Fruit fly (Drosophila melanogaster) whole organism, pupa: ENCODE results near the gene D12.

Source experiments
- CG10348 ChIP-seq: fragments of 200-800 bp; sonication (Bioruptor generic); IDR thresholded peaks from 2 replicates; pipeline ENCODE4 v1.3.6; 2022; ENCODE audit warnings: missing biosample characterization, missing genetic modification characterization
- CG12605 ChIP-seq: fragments of 200-800 bp; sonication (Bioruptor generic); IDR thresholded peaks from 2 replicates; pipeline ENCODE4 v1.3.6; 2022; ENCODE audit warnings: missing biosample characterization, missing genetic modification characterization
- CG13204 ChIP-seq: fragments of 200-800 bp; sonication (Bioruptor generic); optimal IDR thresholded peaks from 2 replicates; lab custom pipeline; 2018; ENCODE audit warnings: missing biosample characterization, mild to moderate bottlenecking, missing genetic modification characterization, moderate library complexity
- CG14655 ChIP-seq: fragments of 200-800 bp; sonication (Bioruptor generic); optimal IDR thresholded peaks from 3 replicates; lab custom pipeline; 2017; ENCODE audit warnings: mild to moderate bottlenecking, missing biosample characterization, missing genetic modification reagents, missing genetic modification characterization
- CG15710 ChIP-seq: fragments of 200-800 bp; sonication (Bioruptor generic); optimal IDR thresholded peaks from 2 replicates; lab custom pipeline; 2018; ENCODE audit warnings: missing biosample characterization, mild to moderate bottlenecking, missing genetic modification characterization, moderate library complexity
- CG17806 ChIP-seq: fragments of 200-800 bp; sonication (Bioruptor generic); optimal IDR thresholded peaks from 2 replicates; lab custom pipeline; 2018; ENCODE audit warnings: missing biosample characterization, mild to moderate bottlenecking, missing genetic modification characterization, moderate library complexity
- CG32121 ChIP-seq: fragments of 200-800 bp; sonication (Bioruptor generic); IDR thresholded peaks from 2 replicates; pipeline ENCODE4 v1.3.6; 2022; ENCODE audit warnings: missing biosample characterization, missing genetic modification characterization
- CG34367 ChIP-seq: fragments of 200-800 bp; sonication (Bioruptor generic); optimal IDR thresholded peaks from 2 replicates; lab custom pipeline; 2018; ENCODE audit warnings: missing biosample characterization, mild to moderate bottlenecking, missing genetic modification characterization
- CG4496 ChIP-seq: fragments of 200-800 bp; sonication (Bioruptor generic); IDR thresholded peaks from 3 replicates; pipeline ENCODE4 v1.3.6; 2022; ENCODE audit warnings: missing biosample characterization, missing genetic modification characterization
- CG8159 ChIP-seq: fragments of 200-800 bp; sonication (Bioruptor generic); optimal IDR thresholded peaks from 3 replicates; lab custom pipeline; 2018; ENCODE audit warnings: missing biosample characterization, mild to moderate bottlenecking, missing genetic modification characterization, moderate library complexity
- CG8301 ChIP-seq: fragments of 200-800 bp; sonication (Bioruptor generic); optimal IDR thresholded peaks from 2 replicates; lab custom pipeline; 2018; ENCODE audit warnings: missing biosample characterization, mild to moderate bottlenecking, missing genetic modification characterization
- CG9948 ChIP-seq: fragments of 200-800 bp; sonication (Bioruptor generic); optimal IDR thresholded peaks from 2 replicates; lab custom pipeline; 2018; ENCODE audit warnings: missing biosample characterization, mild to moderate bottlenecking, missing genetic modification characterization, moderate library complexity
- D1 ChIP-seq: fragments of 200-800 bp; sonication (Bioruptor generic); optimal IDR thresholded peaks from 2 replicates; lab custom pipeline; 2018; ENCODE audit warnings: missing biosample characterization, mild to moderate bottlenecking, missing genetic modification characterization, moderate library complexity
- EcR ChIP-seq: fragments of 200-800 bp; sonication (Bioruptor generic); optimal IDR thresholded peaks from 3 replicates; lab custom pipeline; 2019; ENCODE audit warnings: missing biosample characterization, missing genetic modification characterization, mild to moderate bottlenecking, moderate library complexity, missing genetic modification reagents
- Ets98B ChIP-seq: fragments of 200-800 bp; sonication (Bioruptor generic); IDR thresholded peaks from 2 replicates; pipeline ENCODE4 v1.3.6; 2022; ENCODE audit warnings: missing biosample characterization, missing genetic modification characterization
- Pif1A ChIP-seq: fragments of 200-800 bp; sonication (Bioruptor generic); optimal IDR thresholded peaks from 3 replicates; lab custom pipeline; 2016; ENCODE audit warnings: missing biosample characterization, missing genetic modification characterization
- Pif1B ChIP-seq: fragments of 200-800 bp; sonication (Bioruptor generic); optimal IDR thresholded peaks from 3 replicates; lab custom pipeline; 2016; ENCODE audit warnings: missing biosample characterization, missing genetic modification characterization
- Snoo ChIP-seq: fragments of 200-800 bp; sonication (Bioruptor generic); optimal IDR thresholded peaks from 3 replicates; lab custom pipeline; 2017; ENCODE audit warnings: missing biosample characterization, mild to moderate bottlenecking, missing genetic modification characterization, inconsistent platforms
- fd96Ca ChIP-seq: fragments of 200-800 bp; sonication (Bioruptor generic); IDR thresholded peaks from 3 replicates; pipeline ENCODE4 v1.3.6; 2022; ENCODE audit warnings: missing biosample characterization, missing genetic modification characterization
- gl ChIP-seq: fragments of 200-800 bp; sonication (Bioruptor generic); optimal IDR thresholded peaks from 2 replicates; lab custom pipeline; 2018; ENCODE audit warnings: missing biosample characterization, mild to moderate bottlenecking, missing genetic modification characterization
- rn ChIP-seq: fragments of 200-800 bp; sonication (Bioruptor generic); IDR thresholded peaks from 2 replicates; pipeline ENCODE4 v1.3.6; 2022; ENCODE audit warnings: missing biosample characterization, missing genetic modification characterization

Gene D12

DNA sequence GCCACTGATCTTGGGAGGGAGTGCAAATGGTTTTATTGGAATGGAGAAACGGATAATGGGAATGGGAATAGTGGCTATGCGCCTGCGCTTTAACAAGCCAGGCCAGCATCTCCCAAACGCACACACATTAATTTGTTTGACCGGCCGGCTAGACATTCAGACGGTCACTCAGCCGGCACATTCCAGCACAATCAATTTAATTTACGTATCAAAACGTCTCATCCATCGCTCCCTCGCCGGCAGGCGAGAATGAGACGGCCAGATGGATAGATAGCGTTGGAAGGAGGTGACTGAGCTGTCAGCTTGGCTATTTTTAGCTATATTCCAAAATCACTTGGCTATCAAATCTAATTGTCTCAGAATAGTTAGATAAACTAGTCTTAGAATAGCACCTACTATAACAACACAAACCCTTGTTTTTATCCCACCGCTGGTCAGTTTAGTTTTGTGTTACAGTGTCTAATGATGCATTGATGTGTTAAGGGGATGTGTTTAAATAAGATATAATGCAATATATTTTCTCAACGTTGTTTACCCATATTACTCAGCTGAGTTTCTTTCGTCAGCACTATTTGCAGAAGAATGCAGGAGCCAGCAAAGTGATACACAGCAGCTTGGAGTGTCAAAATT is 13.6 kb downstream of the D12 start:
- no peak for TF ChIP-seq CG10348 (GFP tag; lab: Robert Waterston, UW)
- TF ChIP-seq CG15710 (tag; lab: Kevin White, UChicago): peak; percentile 4
- TF ChIP-seq fd96Ca (GFP tag; lab: Robert Waterston, UW): no peak
- peak; percentile 16 for TF ChIP-seq Pif1A
- peak; percentile 30 for TF ChIP-seq CG8159
- TF ChIP-seq Pif1B (GFP tag; lab: Kevin White, UChicago): peak; percentile 24
- TF ChIP-seq, all 21 proteins: peak for 4

DNA sequence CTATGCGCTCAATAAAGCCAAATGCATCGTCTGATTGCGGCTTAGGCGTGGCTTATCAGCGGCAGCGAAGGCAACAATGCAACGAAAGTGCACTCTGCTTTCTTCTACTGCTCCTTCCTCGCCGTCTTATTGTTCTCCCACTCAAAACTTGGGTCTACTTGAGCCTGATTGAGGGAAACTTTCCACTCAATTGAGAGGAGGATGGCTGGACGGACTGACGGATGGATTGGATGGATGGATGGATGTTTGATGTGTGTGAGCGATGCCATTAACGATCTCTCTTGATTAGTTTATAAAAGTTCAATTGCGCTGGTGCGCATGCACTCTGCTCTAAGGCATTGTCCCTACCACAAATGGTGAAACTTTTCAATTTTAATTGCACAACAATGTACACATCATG is 14.1 kb downstream of the D12 start:
- TF ChIP-seq CG32121 (GFP tag; lab: Robert Waterston, UW) (no peak), D1 (tag; lab: Kevin White, UChicago) (no peak), rn (GFP tag; lab: Robert Waterston, UW) (no peak), CG17806 (tag; lab: Kevin White, UChicago) (no peak), CG34367 (tag; lab: Kevin White, UChicago) (no peak), CG15710 (tag; lab: Kevin White, UChicago) (no peak), EcR (GFP tag; lab: Kevin White, UChicago) (no peak), CG13204 (no peak), Ets98B (GFP tag; lab: Robert Waterston, UW) (no peak), Pif1B (GFP tag; lab: Kevin White, UChicago) (no peak), CG9948 (tag; lab: Kevin White, UChicago) (no peak), CG14655 (no peak), Snoo (no peak), Pif1A (no peak), CG10348 (GFP tag; lab: Robert Waterston, UW) (no peak), CG8159 (no peak)

DNA sequence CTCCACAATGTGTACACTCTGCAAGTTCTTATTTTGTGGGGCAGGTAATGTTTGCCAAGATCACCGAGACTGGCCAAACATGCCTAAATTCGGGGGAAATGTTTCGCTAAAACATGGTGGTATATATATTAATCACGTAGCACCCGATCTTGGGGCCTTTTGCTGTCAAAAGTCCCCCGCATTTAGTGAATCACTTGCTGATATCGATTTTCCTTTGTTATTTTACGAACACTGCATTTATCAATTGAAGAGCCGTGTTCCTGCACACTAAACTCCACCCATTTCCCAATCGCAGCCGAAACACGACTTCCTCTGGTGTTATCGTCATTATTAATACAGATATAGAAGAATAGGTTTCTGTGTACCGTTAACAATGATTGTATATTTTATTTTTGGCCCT is 15.4 kb downstream of the D12 start:
- TF ChIP-seq Pif1A (no peak), CG32121 (GFP tag; lab: Robert Waterston, UW) (no peak), CG14655 (no peak), CG8159 (no peak), CG12605 (GFP tag; lab: Robert Waterston, UW) (no peak), CG17806 (tag; lab: Kevin White, UChicago) (no peak), Ets98B (GFP tag; lab: Robert Waterston, UW) (no peak), CG4496 (GFP tag; lab: Robert Waterston, UW) (no peak)

DNA sequence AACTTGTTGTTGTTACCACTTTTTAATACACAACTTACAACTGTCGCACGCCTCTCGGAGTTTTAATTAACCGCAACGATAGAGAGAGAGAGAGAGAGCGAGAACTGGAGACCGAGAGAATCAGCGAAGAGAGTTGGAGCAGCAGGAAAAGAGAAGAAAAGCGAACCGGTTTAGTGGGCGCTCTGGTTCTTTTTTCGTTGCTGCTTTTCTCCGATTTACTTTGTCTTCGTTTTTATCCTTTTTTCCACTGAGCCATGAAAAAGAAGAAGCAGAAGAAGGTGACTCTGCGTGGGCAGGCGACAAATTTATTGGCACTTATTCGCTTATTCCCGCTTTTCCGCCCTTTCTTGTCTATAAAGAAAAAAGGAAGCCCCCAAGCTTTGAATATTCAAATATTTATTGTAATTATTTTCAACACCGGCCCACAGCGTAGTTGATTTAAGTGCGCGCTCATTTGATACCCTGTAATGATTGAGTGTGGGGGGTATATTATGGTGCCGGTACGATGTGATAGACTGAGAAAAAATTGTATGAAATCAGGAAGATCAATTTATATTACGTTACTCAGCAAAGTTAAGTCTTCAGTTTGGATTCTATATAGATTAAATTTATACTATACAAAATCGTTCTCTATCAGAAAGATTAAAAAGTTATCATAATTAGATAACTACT is 16.8 kb downstream of the D12 start:
- TF ChIP-seq Pif1A (peak; percentile 47), gl (tag; lab: Kevin White, UChicago) (peak; percentile 69), CG10348 (GFP tag; lab: Robert Waterston, UW) (no peak), CG8301 (peak; percentile 7), D1 (tag; lab: Kevin White, UChicago) (no peak), CG13204 (peak; percentile 66), rn (GFP tag; lab: Robert Waterston, UW) (no peak), CG32121 (GFP tag; lab: Robert Waterston, UW) (no peak), EcR (GFP tag; lab: Kevin White, UChicago) (peak; percentile 31), CG34367 (tag; lab: Kevin White, UChicago) (peak; percentile 43), Pif1B (GFP tag; lab: Kevin White, UChicago) (peak; percentile 6), CG14655 (peak; percentile 22), Snoo (no peak), fd96Ca (GFP tag; lab: Robert Waterston, UW) (no peak), Ets98B (GFP tag; lab: Robert Waterston, UW) (no peak), CG9948 (tag; lab: Kevin White, UChicago) (no peak), CG4496 (GFP tag; lab: Robert Waterston, UW) (peak; percentile 57; the same call in 1 of the 3 replicates), CG17806 (tag; lab: Kevin White, UChicago) (peak; percentile 24), CG8159 (peak; percentile 38), CG12605 (GFP tag; lab: Robert Waterston, UW) (peak; percentile 36; the same call in 1 of the 2 replicates), CG15710 (tag; lab: Kevin White, UChicago) (peak; percentile 11)

DNA sequence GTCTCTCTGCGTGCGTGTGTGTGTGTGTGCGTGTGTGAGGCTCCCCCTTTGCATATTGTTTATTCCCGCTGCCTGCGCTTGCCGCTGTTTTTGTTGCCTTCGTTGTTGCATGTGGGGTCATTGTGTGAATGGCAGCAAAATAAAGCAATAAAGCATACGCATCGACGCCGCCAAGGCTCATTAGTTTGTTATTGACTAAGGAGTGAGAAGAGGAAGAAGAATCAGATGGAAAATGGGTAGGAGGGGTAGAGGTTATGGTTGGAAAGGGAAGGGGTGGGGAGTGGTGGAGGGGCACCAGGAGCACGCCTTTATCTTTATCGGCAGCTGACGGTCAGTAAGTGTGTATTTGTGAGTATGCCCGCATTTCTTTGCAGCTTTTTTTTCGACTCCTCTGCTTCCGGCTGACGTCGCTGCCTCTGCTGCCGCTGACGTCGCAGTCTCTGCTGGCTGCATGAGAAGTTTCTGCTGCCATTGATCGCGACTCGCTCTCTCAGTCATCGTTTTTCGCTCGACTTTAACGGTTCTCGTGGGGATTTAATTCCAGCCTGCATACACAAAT is 17.7 kb downstream of the D12 start:
- no peak for TF ChIP-seq CG9948 (tag; lab: Kevin White, UChicago)
- TF ChIP-seq CG17806 (tag; lab: Kevin White, UChicago): no peak
- TF ChIP-seq CG10348 (GFP tag; lab: Robert Waterston, UW): no peak
- TF ChIP-seq gl (tag; lab: Kevin White, UChicago): peak; percentile 58
- TF ChIP-seq EcR (GFP tag; lab: Kevin White, UChicago): peak; percentile 94
- TF ChIP-seq rn (GFP tag; lab: Robert Waterston, UW): no peak
- peak; percentile 1 for TF ChIP-seq CG14655
- TF ChIP-seq CG15710 (tag; lab: Kevin White, UChicago): peak; percentile 28
- no peak for TF ChIP-seq Pif1B (GFP tag; lab: Kevin White, UChicago)
- TF ChIP-seq CG4496 (GFP tag; lab: Robert Waterston, UW): peak; percentile 43; the same call in 1 of the 3 replicates
- no peak for TF ChIP-seq CG8301
- no peak for TF ChIP-seq Ets98B (GFP tag; lab: Robert Waterston, UW)
- TF ChIP-seq D1 (tag; lab: Kevin White, UChicago): no peak
- TF ChIP-seq CG8159: no peak
- TF ChIP-seq CG12605 (GFP tag; lab: Robert Waterston, UW): 0 out of 2 replicates have a peak, but pooled peaks have one; percentile 18
- TF ChIP-seq fd96Ca (GFP tag; lab: Robert Waterston, UW): no peak
- no peak for TF ChIP-seq CG34367 (tag; lab: Kevin White, UChicago)
- no peak for TF ChIP-seq Snoo
- TF ChIP-seq Pif1A: no peak
- TF ChIP-seq CG13204: peak; percentile 75
- TF ChIP-seq CG32121 (GFP tag; lab: Robert Waterston, UW): no peak
